Worm (Caenorhabditis elegans) whole organism, L3 larva: ENCODE data around the gene clec-221.

ENCODE experiments used
- ZK546.5 ChIP-seq: sonication (generic microtip); optimal IDR thresholded peaks from 2 replicates; lab custom pipeline; 2017; ENCODE audit warnings: missing biosample characterization, missing genetic modification characterization
- ama-1 ChIP-seq: fragments of 150-350 bp; optimal IDR thresholded peaks from 2 replicates; lab custom pipeline; 2018
- daf-12 ChIP-seq: fragments of 150-350 bp; optimal IDR thresholded peaks from 2 replicates; lab custom pipeline; 2014; ENCODE audit warnings: missing biosample characterization, missing genetic modification reagents, missing genetic modification characterization
- elt-3 ChIP-seq, 3 experiments: fragments of 150-350 bp in 1 of 3; sonication (generic microtip) in 2 of 3; optimal IDR thresholded peaks; 2 replicates in 2 of 3; 4 replicates in 1 of 3; lab custom pipeline; 2014 to 2017; ENCODE audit warnings: missing biosample characterization in 3 of 3, missing genetic modification characterization in 3 of 3
- fos-1 ChIP-seq: fragments of 150-350 bp; optimal IDR thresholded peaks from 2 replicates; lab custom pipeline; 2014; ENCODE audit warnings: missing biosample characterization, missing genetic modification characterization
- hmg-11 ChIP-seq: sonication (generic microtip); optimal IDR thresholded peaks from 2 replicates; lab custom pipeline; 2016; ENCODE audit warnings: missing genetic modification characterization, missing compliant biosample characterization
- nhr-11 ChIP-seq: fragments of 150-350 bp; optimal IDR thresholded peaks from 2 replicates; lab custom pipeline; 2014; ENCODE audit warnings: missing biosample characterization, missing genetic modification characterization
- tbx-2 ChIP-seq: sonication (generic microtip); optimal IDR thresholded peaks from 2 replicates; lab custom pipeline; 2016; ENCODE audit warnings: mild to moderate bottlenecking, missing genetic modification characterization, missing compliant biosample characterization
- unc-39 ChIP-seq: sonication (generic microtip); optimal IDR thresholded peaks from 4 replicates; lab custom pipeline; 2017; ENCODE audit warnings: missing biosample characterization, missing genetic modification characterization
- ztf-11 ChIP-seq: fragments of 150-350 bp; optimal IDR thresholded peaks from 2 replicates; lab custom pipeline; 2014; ENCODE audit warnings: missing biosample characterization, missing genetic modification characterization

DNA sequence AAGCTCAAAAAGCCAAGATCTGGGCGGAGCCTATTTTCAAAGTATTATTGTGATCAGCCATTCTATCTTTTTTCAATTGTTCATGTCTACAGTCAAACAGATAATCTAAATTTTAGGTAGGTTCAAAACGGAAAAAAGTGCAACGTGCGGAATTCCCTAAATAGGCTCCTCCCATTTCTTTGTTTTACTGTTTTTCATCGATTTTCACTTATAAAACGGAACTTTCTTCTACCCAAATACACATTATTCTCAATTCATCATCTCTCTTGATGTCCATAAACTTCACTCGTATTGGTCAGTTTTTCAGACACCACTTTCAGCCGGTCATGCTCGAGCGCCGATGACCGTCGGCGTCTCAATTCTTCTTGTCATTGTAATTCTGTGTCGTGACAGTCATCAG is 44.6 kb upstream of the clec-221 start, which contains the start of gene F53B7.7:
- TF ChIP-seq unc-39 (tag; lab: Kevin White, UChicago): no peak
- TF ChIP-seq tbx-2 (tag; lab: Kevin White, UChicago): no peak
- no peak for TF ChIP-seq daf-12
- no peak for TF ChIP-seq nhr-11 (tag; lab: Kevin White, UChicago)
- TF ChIP-seq elt-3 (tag; optimal IDR thresholded peaks at IDR 0.05; lab: Kevin White, UChicago): no peak
- no peak for TF ChIP-seq fos-1
- no peak for TF ChIP-seq hmg-11 (tag; lab: Kevin White, UChicago)
- TF ChIP-seq ZK546.5 (tag; lab: Kevin White, UChicago): no peak
- TF ChIP-seq ama-1 (lab: Kevin White, UChicago): no peak
- TF ChIP-seq ztf-11 (tag; lab: Kevin White, UChicago): no peak
